Worm (Caenorhabditis elegans): ENCODE results near the gene abts-3.

ce11 chrII:6178743-6179129 is 46.0 kb downstream of the abts-3 start:
- TF ChIP-seq him-1 (tag; optimal IDR thresholded peaks at IDR 0.05) = no peak
- no peak for TF ChIP-seq W03F9.2 (tag; optimal IDR thresholded peaks at IDR 0.05)
